Worm (Caenorhabditis elegans) whole organism, L4 larva: ENCODE data around the gene clec-187.
A peak's percentile ranks its signal among the peaks of the same experiment; 100 is the strongest.

ENCODE experiments used
- ZK337.2 ChIP-seq: fragments of 200-800 bp; sonication (Bioruptor generic); IDR thresholded peaks from 2 replicates; pipeline ENCODE4 v1.3.6; 2022; ENCODE audit warnings: missing genetic modification reagents, missing genetic modification characterization, missing compliant biosample characterization
- aly-2 ChIP-seq: sonication (generic microtip); optimal IDR thresholded peaks from 2 replicates; lab custom pipeline; 2018; ENCODE audit warnings: missing biosample characterization, missing genetic modification characterization
- ceh-82 ChIP-seq: sonication (generic microtip); optimal IDR thresholded peaks from 2 replicates; lab custom pipeline; 2017; ENCODE audit warnings: missing biosample characterization, missing genetic modification characterization
- jun-1 ChIP-seq: fragments of 150-350 bp; optimal IDR thresholded peaks from 2 replicates; lab custom pipeline; 2014; ENCODE audit warnings: missing biosample characterization, missing genetic modification reagents, missing genetic modification characterization
- mdl-1 ChIP-seq, 2 experiments: fragments of 150-350 bp in 1 of 2; sonication (generic microtip) in 1 of 2; optimal IDR thresholded peaks; 2 replicates each; lab custom pipeline; 2014 to 2017; ENCODE audit warnings: missing biosample characterization in 2 of 2, missing genetic modification characterization in 2 of 2
- nhr-76 ChIP-seq: fragments of 150-350 bp; optimal IDR thresholded peaks from 2 replicates; lab custom pipeline; 2014; ENCODE audit warnings: missing biosample characterization, missing genetic modification characterization
- pqm-1 ChIP-seq: sonication (generic microtip); optimal IDR thresholded peaks from 2 replicates; lab custom pipeline; 2017; ENCODE audit warnings: missing biosample characterization, missing genetic modification characterization
- zag-1 ChIP-seq: fragments of 150-350 bp; optimal IDR thresholded peaks from 2 replicates; lab custom pipeline; 2014; ENCODE audit warnings: missing biosample characterization, missing genetic modification characterization
- ztf-7 ChIP-seq: fragments of 150-350 bp; optimal IDR thresholded peaks from 2 replicates; lab custom pipeline; 2014; ENCODE audit warnings: missing biosample characterization, missing genetic modification characterization

DNA sequence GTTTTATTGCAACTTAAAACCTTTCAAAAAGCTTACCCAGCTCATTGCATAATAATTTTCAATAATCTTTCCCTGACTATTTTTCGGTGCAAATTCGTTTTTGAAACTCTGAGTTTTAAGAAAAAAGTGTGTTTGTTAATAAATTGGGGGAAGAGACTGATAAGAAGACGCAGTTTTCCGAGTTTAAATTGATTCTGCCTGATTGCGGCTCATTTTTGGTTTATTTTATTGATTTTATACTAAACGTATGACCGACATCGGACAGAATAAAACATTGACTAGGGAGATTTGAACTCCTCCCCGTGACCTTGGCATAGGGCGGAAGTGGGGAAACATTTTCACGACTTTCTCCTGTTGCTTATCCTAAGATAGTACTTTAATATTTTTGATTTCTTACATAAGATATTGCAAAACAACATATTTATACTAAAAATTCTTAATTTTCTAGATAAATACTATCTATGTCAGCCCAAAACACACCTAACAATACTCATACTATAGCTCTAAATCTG lies 25.1 kb upstream of the clec-187 start, which contains the start of gene K08D8.7:
- no peak for TF ChIP-seq ZK337.2 (GFP tag; lab: Robert Waterston, UW)
- TF ChIP-seq mdl-1 (tag; optimal IDR thresholded peaks at IDR 0.05; lab: Kevin White, UChicago), result no peak
- TF ChIP-seq ztf-7 (tag; lab: Kevin White, UChicago), result no peak
- no peak for TF ChIP-seq aly-2 (tag; lab: Kevin White, UChicago)
- TF ChIP-seq zag-1 (tag; lab: Kevin White, UChicago), result no peak
- TF ChIP-seq pqm-1 (tag; lab: Kevin White, UChicago), result peak; percentile 40
- no peak for TF ChIP-seq jun-1 (tag; lab: Kevin White, UChicago)
- no peak for TF ChIP-seq ceh-82 (tag; lab: Kevin White, UChicago)
- no peak for TF ChIP-seq nhr-76 (tag; lab: Kevin White, UChicago)
